Fruit fly (Drosophila melanogaster) whole organism, prepupa: ENCODE data around the gene CG45065.

ENCODE experiments used
- Blimp-1 ChIP-seq: fragments of 200-800 bp; sonication (Bioruptor generic); optimal IDR thresholded peaks from 3 replicates; lab custom pipeline; 2017; ENCODE audit warnings: missing biosample characterization, missing genetic modification characterization, mild to moderate bottlenecking, moderate library complexity, missing genetic modification reagents
- CG11294 ChIP-seq: fragments of 200-800 bp; sonication (Bioruptor generic); IDR thresholded peaks from 2 replicates; pipeline ENCODE4 v1.3.6; 2022; ENCODE audit warnings: missing biosample characterization, missing genetic modification characterization
- CG11762 ChIP-seq: fragments of 200-800 bp; sonication (Bioruptor generic); optimal IDR thresholded peaks from 3 replicates; lab custom pipeline; 2016; ENCODE audit warnings: missing biosample characterization, missing genetic modification characterization; ENCODE audit not compliant: insufficient read depth
- CG11902 ChIP-seq: fragments of 200-800 bp; sonication (Bioruptor generic); optimal IDR thresholded peaks from 3 replicates; lab custom pipeline; 2016; ENCODE audit warnings: missing biosample characterization, missing genetic modification characterization
- CG16779 ChIP-seq: fragments of 200-800 bp; sonication (Bioruptor generic); optimal IDR thresholded peaks from 3 replicates; lab custom pipeline; 2017; ENCODE audit warnings: missing biosample characterization, mild to moderate bottlenecking, missing genetic modification characterization
- CG3032 ChIP-seq: fragments of 200-800 bp; optimal IDR thresholded peaks from 2 replicates; lab custom pipeline; 2019; ENCODE audit warnings: missing biosample characterization, mild to moderate bottlenecking, missing genetic modification characterization, moderate library complexity
- CG31627 ChIP-seq: fragments of 200-800 bp; sonication (Bioruptor generic); optimal IDR thresholded peaks from 3 replicates; lab custom pipeline; 2016; ENCODE audit warnings: missing biosample characterization, missing genetic modification characterization
- CG4318 ChIP-seq: fragments of 200-800 bp; sonication (Bioruptor generic); optimal IDR thresholded peaks from 3 replicates; lab custom pipeline; 2017; ENCODE audit warnings: missing biosample characterization, mild to moderate bottlenecking, missing genetic modification characterization
- CG6163 ChIP-seq: fragments of 200-800 bp; sonication (Bioruptor generic); IDR thresholded peaks from 3 replicates; pipeline ENCODE4 v1.3.6; 2022; ENCODE audit warnings: missing biosample characterization, missing genetic modification characterization
- CG6276 ChIP-seq: fragments of 200-800 bp; sonication (Bioruptor generic); optimal IDR thresholded peaks from 2 replicates; lab custom pipeline; 2017; ENCODE audit warnings: missing biosample characterization, mild to moderate bottlenecking, missing genetic modification characterization
- CG6792 ChIP-seq: fragments of 200-800 bp; sonication (Bioruptor generic); optimal IDR thresholded peaks from 3 replicates; lab custom pipeline; 2016; ENCODE audit warnings: missing biosample characterization, missing genetic modification characterization
- CG6808 ChIP-seq: fragments of 200-800 bp; sonication (Bioruptor generic); optimal IDR thresholded peaks from 3 replicates; lab custom pipeline; 2017; ENCODE audit warnings: missing biosample characterization, missing genetic modification characterization, mild to moderate bottlenecking, moderate library complexity, missing genetic modification reagents
- CG6854 ChIP-seq: fragments of 200-800 bp; sonication (Bioruptor generic); optimal IDR thresholded peaks from 2 replicates; lab custom pipeline; 2017; ENCODE audit warnings: missing biosample characterization, mild to moderate bottlenecking, missing genetic modification characterization
- CG7368 ChIP-seq: fragments of 200-800 bp; sonication (Bioruptor generic); optimal IDR thresholded peaks from 3 replicates; lab custom pipeline; 2016; ENCODE audit warnings: missing biosample characterization, missing genetic modification characterization
- CG8119 ChIP-seq: fragments of 200-800 bp; sonication (Bioruptor generic); IDR thresholded peaks from 3 replicates; pipeline ENCODE4 v1.3.6; 2022; ENCODE audit warnings: missing biosample characterization, missing genetic modification characterization
- CG8632 ChIP-seq: fragments of 200-800 bp; sonication (Bioruptor generic); optimal IDR thresholded peaks from 3 replicates; lab custom pipeline; 2016; ENCODE audit warnings: missing biosample characterization, missing genetic modification characterization
- Eip75B ChIP-seq: fragments of 200-800 bp; sonication (Bioruptor generic); optimal IDR thresholded peaks from 3 replicates; lab custom pipeline; 2016; ENCODE audit warnings: missing biosample characterization, missing genetic modification characterization
- Eip78C ChIP-seq: fragments of 200-800 bp; sonication (Bioruptor generic); peaks from one replicate; lab custom pipeline; 2016; ENCODE audit warnings: missing biosample characterization, missing genetic modification characterization
- Eip93F ChIP-seq: fragments of 200-800 bp; sonication (Bioruptor generic); optimal IDR thresholded peaks from 2 replicates; lab custom pipeline; 2016; ENCODE audit warnings: missing biosample characterization, mild to moderate bottlenecking, missing genetic modification characterization
- Ets21C ChIP-seq: fragments of 200-800 bp; sonication (Bioruptor generic); optimal IDR thresholded peaks from 3 replicates; lab custom pipeline; 2016; ENCODE audit warnings: missing biosample characterization, missing genetic modification characterization
- Ets96B ChIP-seq: fragments of 200-800 bp; optimal IDR thresholded peaks from 2 replicates; lab custom pipeline; 2019; ENCODE audit warnings: missing biosample characterization, mild to moderate bottlenecking, missing genetic modification characterization, moderate library complexity
- Gug ChIP-seq: fragments of 200-800 bp; sonication (Bioruptor generic); IDR thresholded peaks from 2 replicates; pipeline ENCODE4 v1.3.6; 2022; ENCODE audit warnings: missing biosample characterization, missing genetic modification characterization
- Hr38 ChIP-seq: sonication (Bioruptor generic); optimal IDR thresholded peaks from 2 replicates; lab custom pipeline; 2016; ENCODE audit warnings: missing biosample characterization, missing genetic modification characterization
- Hr4 ChIP-seq: fragments of 200-800 bp; sonication (Bioruptor generic); optimal IDR thresholded peaks from 3 replicates; lab custom pipeline; 2016; ENCODE audit warnings: missing biosample characterization, missing genetic modification characterization
- Lpt ChIP-seq: fragments of 200-800 bp; sonication (Bioruptor generic); optimal IDR thresholded peaks from 3 replicates; lab custom pipeline; 2016; ENCODE audit warnings: missing biosample characterization, missing genetic modification characterization
- Smox ChIP-seq: fragments of 200-800 bp; sonication (Bioruptor generic); optimal IDR thresholded peaks from 3 replicates; lab custom pipeline; 2016; ENCODE audit warnings: missing biosample characterization, missing genetic modification characterization
- Sox15 ChIP-seq: fragments of 200-800 bp; sonication (Bioruptor generic); optimal IDR thresholded peaks from 3 replicates; lab custom pipeline; 2016; ENCODE audit warnings: missing biosample characterization, missing genetic modification characterization
- achi ChIP-seq: fragments of 200-800 bp; sonication (Bioruptor generic); optimal IDR thresholded peaks from 3 replicates; lab custom pipeline; 2016; ENCODE audit warnings: missing biosample characterization, missing genetic modification characterization
- acj6 ChIP-seq: fragments of 200-800 bp; sonication (Bioruptor generic); optimal IDR thresholded peaks from 3 replicates; lab custom pipeline; 2016; ENCODE audit warnings: missing biosample characterization, missing genetic modification characterization
- dac ChIP-seq: fragments of 200-800 bp; sonication (Bioruptor generic); optimal IDR thresholded peaks from 2 replicates; lab custom pipeline; 2017; ENCODE audit warnings: missing biosample characterization, mild to moderate bottlenecking, missing genetic modification characterization
- dsx ChIP-seq: fragments of 200-800 bp; optimal IDR thresholded peaks from 3 replicates; lab custom pipeline; 2019; ENCODE audit warnings: missing biosample characterization, mild to moderate bottlenecking, missing genetic modification characterization, moderate library complexity; ENCODE audit not compliant: poor library complexity, severe bottlenecking
- eg ChIP-seq: fragments of 200-800 bp; sonication (Bioruptor generic); IDR thresholded peaks from 3 replicates; pipeline ENCODE4 v1.3.6; 2022; ENCODE audit warnings: missing biosample characterization, missing genetic modification characterization
- esn ChIP-seq: fragments of 200-800 bp; sonication (Bioruptor generic); optimal IDR thresholded peaks from 2 replicates; lab custom pipeline; 2016; ENCODE audit warnings: missing biosample characterization, mild to moderate bottlenecking, missing genetic modification characterization, moderate library complexity
- fd59A ChIP-seq: fragments of 200-800 bp; sonication (Bioruptor generic); optimal IDR thresholded peaks from 2 replicates; lab custom pipeline; 2017; ENCODE audit warnings: missing biosample characterization, mild to moderate bottlenecking, missing genetic modification characterization, missing genetic modification reagents
- fd85E ChIP-seq: fragments of 200-800 bp; sonication (Bioruptor generic); optimal IDR thresholded peaks from 3 replicates; lab custom pipeline; 2016; ENCODE audit warnings: missing biosample characterization, missing genetic modification characterization
- fkh ChIP-seq: fragments of 200-800 bp; sonication (Bioruptor generic); optimal IDR thresholded peaks from 3 replicates; lab custom pipeline; 2017; ENCODE audit warnings: missing biosample characterization, mild to moderate bottlenecking, missing genetic modification characterization, moderate library complexity
- lz ChIP-seq: fragments of 200-800 bp; sonication (Bioruptor generic); optimal IDR thresholded peaks from 3 replicates; lab custom pipeline; 2016; ENCODE audit warnings: missing biosample characterization, missing genetic modification characterization
- pdm3 ChIP-seq: fragments of 200-800 bp; sonication (Bioruptor generic); optimal IDR thresholded peaks from 3 replicates; lab custom pipeline; 2016; ENCODE audit warnings: missing biosample characterization, missing genetic modification characterization
- salr ChIP-seq, 2 experiments: fragments of 200-800 bp; sonication (Bioruptor generic); optimal IDR thresholded peaks; 3 replicates each; lab custom pipeline; 2016 to 2018; ENCODE audit warnings: missing biosample characterization in 2 of 2, missing genetic modification characterization in 2 of 2, mild to moderate bottlenecking in 1 of 2
- ss ChIP-seq, 2 experiments: fragments of 200-800 bp; sonication (Bioruptor generic); optimal IDR thresholded peaks; 2 replicates in 1 of 2; 3 replicates in 1 of 2; lab custom pipeline; 2017 to 2018; ENCODE audit warnings: mild to moderate bottlenecking in 2 of 2, missing biosample characterization in 2 of 2, missing genetic modification characterization in 2 of 2, moderate library complexity in 1 of 2
- svp ChIP-seq: fragments of 200-800 bp; sonication (Bioruptor generic); peaks from one replicate; lab custom pipeline; 2016; ENCODE audit warnings: missing biosample characterization, missing genetic modification characterization

Gene CG45065

DNA sequence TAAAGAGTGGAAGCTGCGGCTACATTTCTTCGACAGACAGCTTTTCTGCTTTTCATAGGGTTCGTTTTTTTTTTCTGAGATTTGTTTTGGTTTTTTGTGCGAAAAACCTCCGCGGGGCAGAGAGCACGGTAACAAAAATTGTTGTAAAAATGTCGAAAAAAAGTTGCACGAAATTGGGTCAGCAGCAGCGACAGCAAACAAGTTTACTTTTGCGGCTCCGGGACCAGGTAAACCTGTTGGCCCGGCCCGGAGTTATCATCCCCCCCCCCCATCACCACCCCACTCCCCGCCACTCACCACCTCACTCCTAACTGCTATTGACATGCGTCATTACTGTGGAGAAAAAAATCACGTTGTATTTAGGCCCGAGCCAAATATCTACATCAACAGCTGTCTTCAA is 14.0 kb downstream of the CG45065 start:
- no peak for TF ChIP-seq Ets96B (tag; lab: Kevin White, UChicago)
- TF ChIP-seq CG31627 (GFP tag; lab: Kevin White, UChicago): no peak
- TF ChIP-seq CG6792: no peak
- TF ChIP-seq Eip78C: peak; percentile 32
- TF ChIP-seq eg: peak; percentile 43; the same call in 1 of the 3 replicates
- TF ChIP-seq fd85E (GFP tag; lab: Kevin White, UChicago): no peak
- TF ChIP-seq CG16779 (tag; lab: Kevin White, UChicago): no peak
- no peak; the same call in 2 of the 3 replicates for TF ChIP-seq CG6163 (GFP tag; lab: Robert Waterston, UW)
- TF ChIP-seq CG3032 (tag; lab: Kevin White, UChicago): no peak
- TF ChIP-seq Smox: no peak
- TF ChIP-seq CG11294 (GFP tag; lab: Robert Waterston, UW): no peak
- TF ChIP-seq fd59A (GFP tag; lab: Kevin White, UChicago): no peak
- no peak for TF ChIP-seq fkh
- no peak for TF ChIP-seq svp (GFP tag; lab: Kevin White, UChicago)
- no peak for TF ChIP-seq pdm3 (GFP tag; lab: Kevin White, UChicago)
- no peak for TF ChIP-seq acj6 (GFP tag; lab: Kevin White, UChicago)
- peak; percentile 4 for TF ChIP-seq Lpt (GFP tag; lab: Kevin White, UChicago)
- no peak for TF ChIP-seq CG4318
- peak; percentile 40 for TF ChIP-seq Blimp-1
- no peak for TF ChIP-seq Eip75B (GFP tag; lab: Kevin White, UChicago)
- no peak for TF ChIP-seq CG8632 (GFP tag; lab: Kevin White, UChicago)
- no peak for TF ChIP-seq Hr38
- TF ChIP-seq CG11902 (GFP tag; lab: Kevin White, UChicago): no peak
- peak; percentile 38 for TF ChIP-seq CG6276 (GFP tag; lab: Kevin White, UChicago)
- TF ChIP-seq salr (GFP tag; optimal IDR thresholded peaks at IDR 0.05; lab: Kevin White, UChicago): no peak
- TF ChIP-seq dsx (GFP tag; lab: Kevin White, UChicago): no peak
- TF ChIP-seq achi (GFP tag; lab: Kevin White, UChicago): no peak
- no peak for TF ChIP-seq Sox15 (GFP tag; lab: Kevin White, UChicago)
- no peak for TF ChIP-seq Eip93F (GFP tag; lab: Kevin White, UChicago)
- no peak for TF ChIP-seq Ets21C (GFP tag; lab: Kevin White, UChicago)
- TF ChIP-seq CG11762 (GFP tag; lab: Kevin White, UChicago): no peak
- TF ChIP-seq Gug (GFP tag; lab: Robert Waterston, UW): no peak
- TF ChIP-seq lz (GFP tag; lab: Kevin White, UChicago): no peak
- TF ChIP-seq Hr4 (GFP tag; lab: Kevin White, UChicago): no peak
- TF ChIP-seq CG7368 (GFP tag; lab: Kevin White, UChicago): no peak
- TF ChIP-seq CG8119 (GFP tag; lab: Robert Waterston, UW): no peak; the same call in 2 of the 3 replicates
- peak; percentile 55 for TF ChIP-seq CG6854
- no peak for TF ChIP-seq esn
- no peak for TF ChIP-seq dac
- no peak for TF ChIP-seq ss (GFP tag; optimal IDR thresholded peaks at IDR 0.05; lab: Kevin White, UChicago)
- no peak for TF ChIP-seq CG6808 (GFP tag; lab: Kevin White, UChicago)

DNA sequence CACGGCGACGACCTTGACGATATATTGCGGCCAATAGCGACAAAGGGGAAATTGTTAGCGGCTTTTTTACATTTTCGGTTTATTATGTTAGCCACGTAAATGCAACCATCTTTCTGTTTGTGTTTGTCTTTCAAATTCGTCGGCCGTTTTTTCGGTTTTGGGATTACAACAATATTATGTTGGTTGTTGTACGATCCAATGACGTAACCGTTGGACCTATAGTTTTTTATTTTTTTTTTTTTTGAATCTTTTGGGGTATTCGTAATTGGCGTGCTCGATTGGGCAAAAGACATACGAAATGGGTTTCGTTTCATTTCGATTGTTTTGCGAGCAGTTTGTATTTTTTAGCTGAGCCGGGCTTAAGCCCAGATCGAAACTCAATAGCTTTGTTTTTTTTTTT is 15.5 kb downstream of the CG45065 start:
- TF ChIP-seq CG8632 (GFP tag; lab: Kevin White, UChicago) (no peak), CG6276 (GFP tag; lab: Kevin White, UChicago) (no peak), CG8119 (GFP tag; lab: Robert Waterston, UW) (no peak), Eip93F (GFP tag; lab: Kevin White, UChicago) (no peak), Blimp-1 (no peak), CG6854 (no peak), salr (GFP tag; optimal IDR thresholded peaks at IDR 0.05; lab: Kevin White, UChicago) (no peak)
